Worm (Caenorhabditis elegans) whole organism, L2 larva: ENCODE measurements around the gene C27A7.6.
A peak's percentile ranks its signal among the peaks of the same experiment; 100 is the strongest.

Experiments used
- C34F6.9 ChIP-seq: fragments of 150-350 bp; optimal IDR thresholded peaks from 2 replicates; lab custom pipeline; 2014; ENCODE audit warnings: missing biosample characterization, missing genetic modification characterization
- F13H6.1 ChIP-seq: sonication (generic microtip); optimal IDR thresholded peaks from 2 replicates; lab custom pipeline; 2016; ENCODE audit warnings: missing genetic modification characterization, missing compliant biosample characterization
- R02D3.7 ChIP-seq: fragments of 150-350 bp; optimal IDR thresholded peaks from 2 replicates; lab custom pipeline; 2014; ENCODE audit warnings: missing biosample characterization, missing genetic modification characterization
- Y55F3AM.14 ChIP-seq: fragments of 200-800 bp; sonication (Bioruptor generic); optimal IDR thresholded peaks from 2 replicates; lab custom pipeline; 2018; ENCODE audit warnings: mild to moderate bottlenecking, missing genetic modification characterization, missing compliant biosample characterization
- alr-1 ChIP-seq: fragments of 150-350 bp; optimal IDR thresholded peaks from 2 replicates; lab custom pipeline; 2014; ENCODE audit warnings: missing biosample characterization, missing genetic modification characterization
- aly-2 ChIP-seq: fragments of 150-350 bp; optimal IDR thresholded peaks from 2 replicates; lab custom pipeline; 2014; ENCODE audit warnings: missing biosample characterization, missing genetic modification characterization
- ama-1 ChIP-seq: fragments of 150-350 bp; optimal IDR thresholded peaks from 2 replicates; lab custom pipeline; 2018; ENCODE audit warnings: inconsistent platforms
- blmp-1 ChIP-seq: sonication (generic microtip); optimal IDR thresholded peaks from 2 replicates; lab custom pipeline; 2017; ENCODE audit warnings: missing genetic modification characterization, mild to moderate bottlenecking, missing compliant biosample characterization, antibody characterized with exemption, moderate library complexity; ENCODE audit not compliant: insufficient read depth
- ceh-16 ChIP-seq: fragments of 150-350 bp; optimal IDR thresholded peaks from 2 replicates; lab custom pipeline; 2014; ENCODE audit warnings: missing biosample characterization, missing genetic modification characterization
- crh-2 ChIP-seq: sonication (generic microtip); optimal IDR thresholded peaks from 2 replicates; lab custom pipeline; 2017; ENCODE audit warnings: missing biosample characterization, missing genetic modification characterization
- dmd-4 ChIP-seq: sonication (generic microtip); optimal IDR thresholded peaks from 2 replicates; lab custom pipeline; 2017; ENCODE audit warnings: missing biosample characterization, missing genetic modification characterization
- egl-27 ChIP-seq: sonication (generic microtip); optimal IDR thresholded peaks from 3 replicates; lab custom pipeline; 2017; ENCODE audit warnings: missing biosample characterization, missing genetic modification reagents, missing genetic modification characterization
- elt-1 ChIP-seq: fragments of 150-350 bp; optimal IDR thresholded peaks from 2 replicates; lab custom pipeline; 2014; ENCODE audit warnings: missing biosample characterization, missing genetic modification characterization
- fos-1 ChIP-seq: fragments of 150-350 bp; optimal IDR thresholded peaks from 2 replicates; lab custom pipeline; 2014; ENCODE audit warnings: missing biosample characterization, missing genetic modification characterization
- gmeb-1 ChIP-seq: fragments of 150-350 bp; optimal IDR thresholded peaks from 2 replicates; lab custom pipeline; 2014; ENCODE audit warnings: missing biosample characterization, missing genetic modification characterization
- lin-11 ChIP-seq: fragments of 150-350 bp; sonication (generic microtip); optimal IDR thresholded peaks from 2 replicates; lab custom pipeline; 2014; ENCODE audit warnings: missing biosample characterization, missing genetic modification characterization, inconsistent platforms, mixed read lengths
- lin-13 ChIP-seq: fragments of 150-350 bp; optimal IDR thresholded peaks from 2 replicates; lab custom pipeline; 2014; ENCODE audit warnings: missing biosample characterization, missing genetic modification reagents, missing genetic modification characterization
- lsy-2 ChIP-seq, 2 experiments: fragments of 150-350 bp in 1 of 2; sonication (generic microtip) in 1 of 2; optimal IDR thresholded peaks; 2 replicates each; lab custom pipeline; 2014 to 2017; ENCODE audit warnings: missing biosample characterization in 2 of 2, missing genetic modification characterization in 2 of 2
- mab-5 ChIP-seq: fragments of 150-350 bp; optimal IDR thresholded peaks from 2 replicates; lab custom pipeline; 2014; ENCODE audit warnings: missing biosample characterization, missing genetic modification characterization
- mbf-1 ChIP-seq: sonication (generic microtip); optimal IDR thresholded peaks from 2 replicates; lab custom pipeline; 2017; ENCODE audit warnings: missing biosample characterization, missing genetic modification characterization
- mdl-1 ChIP-seq, 2 experiments: fragments of 150-350 bp in 1 of 2; sonication (generic microtip) in 1 of 2; optimal IDR thresholded peaks; 2 replicates each; lab custom pipeline; 2017; ENCODE audit warnings: missing biosample characterization in 2 of 2, missing genetic modification characterization in 2 of 2
- nhr-10 ChIP-seq: sonication (generic microtip); optimal IDR thresholded peaks from 2 replicates; lab custom pipeline; 2017; ENCODE audit warnings: missing biosample characterization, missing genetic modification characterization
- nhr-12 ChIP-seq: fragments of 150-350 bp; optimal IDR thresholded peaks from 2 replicates; lab custom pipeline; 2014; ENCODE audit warnings: missing biosample characterization, missing genetic modification characterization
- nhr-129 ChIP-seq: fragments of 150-350 bp; optimal IDR thresholded peaks from 2 replicates; lab custom pipeline; 2014; ENCODE audit warnings: missing biosample characterization, missing genetic modification characterization
- nhr-237 ChIP-seq: fragments of 150-350 bp; optimal IDR thresholded peaks from 2 replicates; lab custom pipeline; 2014; ENCODE audit warnings: missing biosample characterization, missing genetic modification characterization
- nhr-25 ChIP-seq: fragments of 150-350 bp; sonication (generic microtip); optimal IDR thresholded peaks from 3 replicates; lab custom pipeline; 2014; ENCODE audit warnings: missing biosample characterization, missing genetic modification characterization
- nhr-6 ChIP-seq: fragments of 150-350 bp; optimal IDR thresholded peaks from 2 replicates; lab custom pipeline; 2014; ENCODE audit warnings: missing biosample characterization, missing genetic modification characterization
- peb-1 ChIP-seq: fragments of 150-350 bp; optimal IDR thresholded peaks from 2 replicates; lab custom pipeline; 2014; ENCODE audit warnings: missing biosample characterization, missing genetic modification characterization
- sem-4 ChIP-seq: fragments of 150-350 bp; optimal IDR thresholded peaks from 2 replicates; lab custom pipeline; 2014; ENCODE audit warnings: missing biosample characterization, missing genetic modification reagents, missing genetic modification characterization
- skn-1 ChIP-seq: sonication (generic microtip); optimal IDR thresholded peaks from 2 replicates; lab custom pipeline; 2017; ENCODE audit warnings: missing biosample characterization, missing genetic modification characterization
- sma-3 ChIP-seq: sonication (generic microtip); optimal IDR thresholded peaks from 2 replicates; lab custom pipeline; 2016; ENCODE audit warnings: missing genetic modification reagents, missing genetic modification characterization, missing compliant biosample characterization
- sma-9 ChIP-seq, 2 experiments: fragments of 150-350 bp in 1 of 2; sonication (generic microtip) in 1 of 2; optimal IDR thresholded peaks; 2 replicates each; lab custom pipeline; 2014 to 2016; ENCODE audit warnings: missing genetic modification characterization in 2 of 2, mild to moderate bottlenecking in 1 of 2, missing biosample characterization in 1 of 2, missing compliant biosample characterization in 1 of 2, missing genetic modification reagents in 1 of 2, moderate library complexity in 1 of 2
- snpc-4 ChIP-seq: fragments of 150-350 bp; optimal IDR thresholded peaks from 2 replicates; lab custom pipeline; 2014; ENCODE audit warnings: missing biosample characterization, missing genetic modification characterization
- unc-39 ChIP-seq: fragments of 150-350 bp; optimal IDR thresholded peaks from 2 replicates; lab custom pipeline; 2014; ENCODE audit warnings: missing biosample characterization, missing genetic modification characterization
- unc-55 ChIP-seq: fragments of 150-350 bp; sonication (generic microtip); optimal IDR thresholded peaks from 3 replicates; lab custom pipeline; 2014; ENCODE audit warnings: missing biosample characterization, missing genetic modification reagents, missing genetic modification characterization
- unc-62 ChIP-seq: fragments of 150-350 bp; optimal IDR thresholded peaks from 2 replicates; lab custom pipeline; 2014; ENCODE audit warnings: missing biosample characterization, missing genetic modification reagents, missing genetic modification characterization
- zag-1 ChIP-seq: fragments of 150-350 bp; optimal IDR thresholded peaks from 2 replicates; lab custom pipeline; 2014; ENCODE audit warnings: missing biosample characterization, missing genetic modification characterization
- ztf-11 ChIP-seq: sonication (generic microtip); optimal IDR thresholded peaks from 2 replicates; lab custom pipeline; 2017; ENCODE audit warnings: missing biosample characterization, missing genetic modification characterization

The C27A7.6 gene

ce11 chrV:12161157-12161556 is 30.6 kb upstream of the C27A7.6 start:
- TF ChIP-seq lin-13 (GFP tag; lab: Kevin White, UChicago) (no peak), lsy-2 (tag; optimal IDR thresholded peaks at IDR 0.05; lab: Kevin White, UChicago) (no peak), nhr-6 (no peak), C34F6.9 (tag; lab: Kevin White, UChicago) (peak; percentile 56), crh-2 (tag; lab: Kevin White, UChicago) (no peak), F13H6.1 (tag; lab: Kevin White, UChicago) (no peak), ama-1 (lab: Kevin White, UChicago) (no peak), fos-1 (tag; lab: Kevin White, UChicago) (no peak), unc-55 (GFP tag; lab: Kevin White, UChicago) (peak; percentile 79)

ce11 chrV:12159975-12160374 is 29.4 kb upstream of the C27A7.6 start:
- no peak for TF ChIP-seq lin-11 (tag; lab: Kevin White, UChicago)
- no peak for TF ChIP-seq mab-5 (tag; lab: Kevin White, UChicago)
- no peak for TF ChIP-seq zag-1 (tag; lab: Kevin White, UChicago)
- TF ChIP-seq lsy-2 (tag; optimal IDR thresholded peaks at IDR 0.05; lab: Kevin White, UChicago): no peak
- TF ChIP-seq nhr-25 (tag; lab: Kevin White, UChicago): no peak
- no peak for TF ChIP-seq mbf-1
- no peak for TF ChIP-seq nhr-12 (tag; lab: Kevin White, UChicago)
- TF ChIP-seq F13H6.1 (tag; lab: Kevin White, UChicago): no peak
- no peak for TF ChIP-seq unc-62
- TF ChIP-seq elt-1 (tag; lab: Kevin White, UChicago): no peak

ce11 chrV:12158377-12158776 is 27.8 kb upstream of the C27A7.6 start:
- peak; percentile 92 for TF ChIP-seq sma-9 (GFP tag; optimal IDR thresholded peaks at IDR 0.05; lab: Kevin White, UChicago)
- TF ChIP-seq sma-9 (tag; optimal IDR thresholded peaks at IDR 0.05; lab: Kevin White, UChicago): no peak
- no peak for TF ChIP-seq lin-13 (GFP tag; lab: Kevin White, UChicago)
- no peak for TF ChIP-seq mbf-1
- peak; percentile 19 for TF ChIP-seq nhr-129 (tag; lab: Kevin White, UChicago)

ce11 chrV:12154554-12154953 is 24.0 kb upstream of the C27A7.6 start, which contains the start of gene C27A7.9:
C27A7.9 (minus strand) TSS chrV:12154654.
- no peak for TF ChIP-seq lin-11 (tag; lab: Kevin White, UChicago)
- no peak for TF ChIP-seq fos-1 (tag; lab: Kevin White, UChicago)
- no peak for TF ChIP-seq nhr-10 (tag; lab: Kevin White, UChicago)
- TF ChIP-seq zag-1 (tag; lab: Kevin White, UChicago): no peak
- TF ChIP-seq skn-1 (tag; lab: Kevin White, UChicago): no peak
- TF ChIP-seq ceh-16 (tag; lab: Kevin White, UChicago): no peak
- no peak for TF ChIP-seq mdl-1 (tag; optimal IDR thresholded peaks at IDR 0.05; lab: Kevin White, UChicago)
- TF ChIP-seq sma-9 (GFP tag; optimal IDR thresholded peaks at IDR 0.05; lab: Kevin White, UChicago): no peak
- no peak for TF ChIP-seq sma-9 (tag; optimal IDR thresholded peaks at IDR 0.05; lab: Kevin White, UChicago)
- no peak for TF ChIP-seq nhr-237 (tag; lab: Kevin White, UChicago)
- no peak for TF ChIP-seq aly-2 (tag; lab: Kevin White, UChicago)
- no peak for TF ChIP-seq nhr-129 (tag; lab: Kevin White, UChicago)
- no peak for TF ChIP-seq Y55F3AM.14 (GFP tag; lab: Kevin White, UChicago)
- no peak for TF ChIP-seq sma-3
- TF ChIP-seq nhr-25 (tag; lab: Kevin White, UChicago): no peak
- TF ChIP-seq unc-55 (GFP tag; lab: Kevin White, UChicago): no peak
- no peak for TF ChIP-seq egl-27 (tag; lab: Kevin White, UChicago)
- TF ChIP-seq unc-39 (tag; lab: Kevin White, UChicago): no peak

- no peak for TF ChIP-seq mdl-1 (tag; optimal IDR thresholded peaks at IDR 0.05; lab: Kevin White, UChicago)
- TF ChIP-seq sma-9 (GFP tag; optimal IDR thresholded peaks at IDR 0.05; lab: Kevin White, UChicago): no peak
- no peak for TF ChIP-seq sma-9 (tag; optimal IDR thresholded peaks at IDR 0.05; lab: Kevin White, UChicago)
- TF ChIP-seq peb-1: no peak
- TF ChIP-seq R02D3.7: no peak
- TF ChIP-seq C34F6.9 (tag; lab: Kevin White, UChicago): no peak
- no peak for TF ChIP-seq zag-1 (tag; lab: Kevin White, UChicago)
- TF ChIP-seq gmeb-1 (tag; lab: Kevin White, UChicago): no peak
- no peak for TF ChIP-seq ceh-16 (tag; lab: Kevin White, UChicago)
- TF ChIP-seq blmp-1: no peak
- TF ChIP-seq ztf-11 (tag; lab: Kevin White, UChicago): no peak
- no peak for TF ChIP-seq elt-1 (tag; lab: Kevin White, UChicago)
- no peak for TF ChIP-seq nhr-25 (tag; lab: Kevin White, UChicago)
- TF ChIP-seq sem-4 (tag; lab: Kevin White, UChicago): no peak
- TF ChIP-seq Y55F3AM.14 (GFP tag; lab: Kevin White, UChicago): no peak
- TF ChIP-seq mab-5 (tag; lab: Kevin White, UChicago): no peak
- no peak for TF ChIP-seq alr-1
- TF ChIP-seq dmd-4 (tag; lab: Kevin White, UChicago): no peak
- TF ChIP-seq mbf-1: no peak
- TF ChIP-seq egl-27 (tag; lab: Kevin White, UChicago): no peak
- TF ChIP-seq snpc-4 (tag; lab: Kevin White, UChicago): no peak
Measured at ce11 chrV:12153784-12154183, 23.2 kb upstream of the C27A7.6 start.
